Comparison of ENCODE assay signal across 3 fruit fly cellular contexts in the genomic region with DNA sequence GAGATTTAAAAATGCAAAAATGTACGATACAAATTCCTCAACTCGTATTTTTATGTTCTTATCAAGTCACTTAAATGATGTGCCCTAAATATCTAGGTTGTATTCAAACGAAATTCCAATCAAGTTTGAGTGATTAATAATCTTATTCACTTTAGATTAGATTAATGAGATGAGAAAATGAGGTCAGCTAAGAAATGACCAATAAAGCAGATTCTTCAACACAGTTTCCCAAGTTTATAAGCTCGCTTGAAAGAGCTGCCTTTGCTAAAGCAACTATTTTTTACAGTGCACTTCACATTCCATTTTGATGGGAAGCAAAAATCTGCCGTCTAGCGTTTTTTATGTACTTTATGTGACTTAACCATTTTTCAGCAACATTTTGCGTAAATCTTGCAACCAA.
A peak's percentile ranks its signal among the peaks of the same experiment; 100 is the strongest.
TF ChIP-seq lines count a peak whose summit lies in the region.

No protein-coding gene starts in this region.

- TF ChIP-seq CTCF in whole organism, embryonic (GFP tag; optimal IDR thresholded peaks at IDR 0.05; lab: Kevin White, UChicago), result no peak

TF ChIP-seq in whole organism, embryonic, 481 proteins besides CTCF, POLR2A, EP300 and RAD21:
- TF ChIP-seq hth (optimal IDR thresholded peaks at IDR 0.05; lab: Kevin White, UChicago) (no peak), eve (GFP tag; optimal IDR thresholded peaks at IDR 0.05; lab: Kevin White, UChicago) (peak in 1 of 2 experiments; percentile 42), CG2120 (GFP tag; optimal IDR thresholded peaks at IDR 0.05; lab: Kevin White, UChicago) (no peak), Ets65A (GFP tag; lab: Kevin White, UChicago) (peak; percentile 62), CG10209 (GFP tag; optimal IDR thresholded peaks at IDR 0.05; lab: Kevin White, UChicago) (no peak), gem (tag; optimal IDR thresholded peaks at IDR 0.05; lab: Kevin White, UChicago) (peak; percentile 24), CG10654 (GFP tag; optimal IDR thresholded peaks at IDR 0.05; lab: Kevin White, UChicago) (no peak), Drgx (GFP tag; IDR thresholded peaks at IDR 0.05; lab: Robert Waterston, UW) (peak; percentile 50), CG17361 (GFP tag; IDR thresholded peaks at IDR 0.05; lab: Robert Waterston, UW) (0 out of 3 replicates have a peak, but pooled peaks have one; percentile 13), kay (GFP tag; optimal IDR thresholded peaks at IDR 0.05; lab: Kevin White, UChicago) (no peak), ara (GFP tag; IDR thresholded peaks at IDR 0.05; lab: Robert Waterston, UW) (no peak), so (GFP tag; IDR thresholded peaks at IDR 0.05; lab: Robert Waterston, UW) (no peak), CG12769 (tag; optimal IDR thresholded peaks at IDR 0.05; lab: Kevin White, UChicago) (no peak), CG18262 (tag; optimal IDR thresholded peaks at IDR 0.05; lab: Kevin White, UChicago) (peak; percentile 9), bsh (GFP tag; optimal IDR thresholded peaks at IDR 0.05; lab: Kevin White, UChicago) (peak in 1 of 2 experiments; percentile 60)

TF ChIP-seq in whole organism, prepupa, 60 proteins besides CTCF, POLR2A, EP300 and RAD21 (continues in another document):
- TF ChIP-seq Eip75B (GFP tag; optimal IDR thresholded peaks at IDR 0.05; lab: Kevin White, UChicago), result peak; percentile 59
- peak; percentile 8 for TF ChIP-seq spab (GFP tag; optimal IDR thresholded peaks at IDR 0.05; lab: Kevin White, UChicago)
- peak; percentile 6 for TF ChIP-seq Lpt (GFP tag; optimal IDR thresholded peaks at IDR 0.05; lab: Kevin White, UChicago)
- peak; percentile 55 for TF ChIP-seq Sox14 (GFP tag; optimal IDR thresholded peaks at IDR 0.05; lab: Kevin White, UChicago)
- peak; percentile 6 for TF ChIP-seq topi (GFP tag; optimal IDR thresholded peaks at IDR 0.05; lab: Kevin White, UChicago)
- TF ChIP-seq CG8319 (GFP tag; optimal IDR thresholded peaks at IDR 0.05; lab: Kevin White, UChicago), result no peak
- TF ChIP-seq eg (GFP tag; IDR thresholded peaks at IDR 0.05; lab: Robert Waterston, UW), result peak; percentile 58; the same call in 2 of the 3 replicates
- TF ChIP-seq CG6854 (GFP tag; optimal IDR thresholded peaks at IDR 0.05; lab: Kevin White, UChicago), result no peak
- TF ChIP-seq dsx (GFP tag; optimal IDR thresholded peaks at IDR 0.05; lab: Kevin White, UChicago; ENCODE audit: poor library complexity, severe bottlenecking), result no peak
- TF ChIP-seq CG6276 (GFP tag; optimal IDR thresholded peaks at IDR 0.05; lab: Kevin White, UChicago), result no peak
- TF ChIP-seq lz (GFP tag; optimal IDR thresholded peaks at IDR 0.05; lab: Kevin White, UChicago), result no peak
- TF ChIP-seq CG3919 (GFP tag; optimal IDR thresholded peaks at IDR 0.05; lab: Kevin White, UChicago), result peak; percentile 41
- TF ChIP-seq CG32006 (GFP tag; optimal IDR thresholded peaks at IDR 0.05; lab: Kevin White, UChicago), result peak; percentile 79
- peak; percentile 92 for TF ChIP-seq Eip78C (GFP tag; lab: Kevin White, UChicago)
- no peak for TF ChIP-seq ss (GFP tag; optimal IDR thresholded peaks at IDR 0.05; lab: Kevin White, UChicago)
- peak; percentile 31; the same call in 1 of the 3 replicates for TF ChIP-seq CG6163 (GFP tag; IDR thresholded peaks at IDR 0.05; lab: Robert Waterston, UW)
- peak; percentile 24 for TF ChIP-seq Ets96B (tag; optimal IDR thresholded peaks at IDR 0.05; lab: Kevin White, UChicago)
- peak; percentile 55 for TF ChIP-seq acj6 (GFP tag; optimal IDR thresholded peaks at IDR 0.05; lab: Kevin White, UChicago)
- peak; percentile 7 for TF ChIP-seq CG6792 (GFP tag; optimal IDR thresholded peaks at IDR 0.05; lab: Kevin White, UChicago)
- peak; percentile 47 for TF ChIP-seq OdsH (GFP tag; optimal IDR thresholded peaks at IDR 0.05; lab: Kevin White, UChicago)
- peak; percentile 48 for TF ChIP-seq CG15336 (GFP tag; IDR thresholded peaks at IDR 0.05; lab: Robert Waterston, UW)
- peak; percentile 33 for TF ChIP-seq CG7368 (GFP tag; optimal IDR thresholded peaks at IDR 0.05; lab: Kevin White, UChicago)
- TF ChIP-seq CG31627 (GFP tag; optimal IDR thresholded peaks at IDR 0.05; lab: Kevin White, UChicago), result no peak
- peak; percentile 54 for TF ChIP-seq pdm3 (GFP tag; optimal IDR thresholded peaks at IDR 0.05; lab: Kevin White, UChicago)
- TF ChIP-seq CG6808 (GFP tag; optimal IDR thresholded peaks at IDR 0.05; lab: Kevin White, UChicago), result peak; percentile 14
- peak; percentile 25 for TF ChIP-seq fd59A (GFP tag; optimal IDR thresholded peaks at IDR 0.05; lab: Kevin White, UChicago)
- TF ChIP-seq CG3032 (tag; optimal IDR thresholded peaks at IDR 0.05; lab: Kevin White, UChicago), result peak; percentile 46
- TF ChIP-seq net (GFP tag; optimal IDR thresholded peaks at IDR 0.05; lab: Kevin White, UChicago), result peak; percentile 24
- TF ChIP-seq Hr39 (GFP tag; optimal IDR thresholded peaks at IDR 0.05; lab: Kevin White, UChicago), result peak; percentile 29
- peak; percentile 62 for TF ChIP-seq CG4318 (GFP tag; optimal IDR thresholded peaks at IDR 0.05; lab: Kevin White, UChicago)
- peak; percentile 55 for TF ChIP-seq achi (GFP tag; optimal IDR thresholded peaks at IDR 0.05; lab: Kevin White, UChicago)
- peak; percentile 24 for TF ChIP-seq CG11762 (GFP tag; optimal IDR thresholded peaks at IDR 0.05; lab: Kevin White, UChicago; ENCODE audit: insufficient read depth)
- peak; percentile 46 for TF ChIP-seq CG10669 (GFP tag; optimal IDR thresholded peaks at IDR 0.05; lab: Kevin White, UChicago)
- no peak for TF ChIP-seq esn (GFP tag; optimal IDR thresholded peaks at IDR 0.05; lab: Kevin White, UChicago)
- TF ChIP-seq Blimp-1 (GFP tag; optimal IDR thresholded peaks at IDR 0.05; lab: Kevin White, UChicago), result no peak
- TF ChIP-seq cyc (GFP tag; optimal IDR thresholded peaks at IDR 0.05; lab: Kevin White, UChicago), result no peak

TF ChIP-seq in whole organism, pupa, 21 proteins besides CTCF, POLR2A, EP300 and RAD21:
- TF ChIP-seq CG32121 (GFP tag; IDR thresholded peaks at IDR 0.05; lab: Robert Waterston, UW), result peak; percentile 9; the same call in 1 of the 2 replicates
- no peak for TF ChIP-seq D1 (tag; optimal IDR thresholded peaks at IDR 0.05; lab: Kevin White, UChicago)
- peak; percentile 42 for TF ChIP-seq Pif1A (GFP tag; optimal IDR thresholded peaks at IDR 0.05; lab: Kevin White, UChicago)
- peak; percentile 47 for TF ChIP-seq CG8159 (tag; optimal IDR thresholded peaks at IDR 0.05; lab: Kevin White, UChicago)
- peak; percentile 66; the same call in 2 of the 3 replicates for TF ChIP-seq CG4496 (GFP tag; IDR thresholded peaks at IDR 0.05; lab: Robert Waterston, UW)
- peak; percentile 62 for TF ChIP-seq CG17806 (tag; optimal IDR thresholded peaks at IDR 0.05; lab: Kevin White, UChicago)
- TF ChIP-seq CG14655 (GFP tag; optimal IDR thresholded peaks at IDR 0.05; lab: Kevin White, UChicago), result peak; percentile 77
- TF ChIP-seq CG34367 (tag; optimal IDR thresholded peaks at IDR 0.05; lab: Kevin White, UChicago), result peak; percentile 30
- no peak for TF ChIP-seq gl (tag; optimal IDR thresholded peaks at IDR 0.05; lab: Kevin White, UChicago)
- TF ChIP-seq Pif1B (GFP tag; optimal IDR thresholded peaks at IDR 0.05; lab: Kevin White, UChicago), result peak; percentile 26
- no peak for TF ChIP-seq CG10348 (GFP tag; IDR thresholded peaks at IDR 0.05; lab: Robert Waterston, UW)
- peak; percentile 59 for TF ChIP-seq CG9948 (tag; optimal IDR thresholded peaks at IDR 0.05; lab: Kevin White, UChicago)
- TF ChIP-seq CG15710 (tag; optimal IDR thresholded peaks at IDR 0.05; lab: Kevin White, UChicago), result peak; percentile 14
- TF ChIP-seq Ets98B (GFP tag; IDR thresholded peaks at IDR 0.05; lab: Robert Waterston, UW), result peak; percentile 57; the same call in 1 of the 2 replicates
- peak; percentile 70 for TF ChIP-seq CG8301 (tag; optimal IDR thresholded peaks at IDR 0.05; lab: Kevin White, UChicago)
TF ChIP-seq in whole organism, pupa: peak in this region for 12.
